Fruit fly (Drosophila melanogaster) whole organism, embryonic: ENCODE results near the gene CG4770.

ENCODE experiments used
- Adf1 ChIP-seq: fragments of 200-800 bp; sonication (Bioruptor generic); IDR thresholded peaks from 2 replicates; pipeline ENCODE4 v1.3.6; 2022; ENCODE audit warnings: missing biosample characterization, missing genetic modification characterization
- Asciz ChIP-seq: fragments of 200-800 bp; sonication (Bioruptor generic); optimal IDR thresholded peaks from 2 replicates; lab custom pipeline; 2017; ENCODE audit warnings: missing biosample characterization, mild to moderate bottlenecking, missing genetic modification characterization, missing genetic modification reagents
- CG10366 ChIP-seq: fragments of 200-800 bp; sonication (Bioruptor generic); IDR thresholded peaks from 2 replicates; pipeline ENCODE4 v1.3.6; 2022; ENCODE audit warnings: missing biosample characterization, missing genetic modification characterization
- CG10462 ChIP-seq: fragments of 200-800 bp; sonication (Bioruptor generic); optimal IDR thresholded peaks from 2 replicates; lab custom pipeline; 2016; ENCODE audit warnings: missing biosample characterization, missing genetic modification characterization
- CG11456 ChIP-seq: fragments of 200-800 bp; sonication (Bioruptor generic); IDR thresholded peaks from 3 replicates; pipeline ENCODE4 v1.3.6; 2022; ENCODE audit warnings: missing biosample characterization, missing genetic modification characterization
- CG12236 ChIP-seq: fragments of 200-800 bp; sonication (Bioruptor generic); optimal IDR thresholded peaks from 2 replicates; lab custom pipeline; 2016; ENCODE audit warnings: missing biosample characterization, missing genetic modification characterization
- CG14050 ChIP-seq: fragments of 200-800 bp; sonication (Bioruptor generic); IDR thresholded peaks from 3 replicates; pipeline ENCODE4 v1.3.6; 2022; ENCODE audit warnings: missing biosample characterization, missing genetic modification characterization
- CG14667 ChIP-seq: fragments of 200-800 bp; sonication (Bioruptor generic); IDR thresholded peaks from 2 replicates; pipeline ENCODE4 v1.3.6; 2022; ENCODE audit warnings: missing biosample characterization, missing genetic modification characterization
- CG14710 ChIP-seq: fragments of 200-800 bp; sonication (Bioruptor generic); optimal IDR thresholded peaks from 3 replicates; lab custom pipeline; 2019; ENCODE audit warnings: missing biosample characterization, mild to moderate bottlenecking, missing genetic modification characterization, moderate library complexity
- CG17612 ChIP-seq: fragments of 200-800 bp; sonication (Bioruptor generic); IDR thresholded peaks from 2 replicates; pipeline ENCODE4 v1.3.6; 2022; ENCODE audit warnings: missing biosample characterization, missing genetic modification characterization
- CG17829 ChIP-seq: fragments of 200-800 bp; optimal IDR thresholded peaks from 2 replicates; lab custom pipeline; 2019; ENCODE audit warnings: missing biosample characterization, mild to moderate bottlenecking, missing genetic modification characterization, moderate library complexity
- CG2116 ChIP-seq: fragments of 200-800 bp; sonication (Bioruptor generic); optimal IDR thresholded peaks from 3 replicates; lab custom pipeline; 2018; ENCODE audit warnings: missing biosample characterization, mild to moderate bottlenecking, missing genetic modification characterization
- CG30431 ChIP-seq: fragments of 200-800 bp; sonication (Bioruptor generic); optimal IDR thresholded peaks from 2 replicates; lab custom pipeline; 2017; ENCODE audit warnings: missing biosample characterization, missing genetic modification characterization
- CG31441 ChIP-seq: fragments of 200-800 bp; sonication (Bioruptor generic); IDR thresholded peaks from 2 replicates; pipeline ENCODE4 v1.3.6; 2022; ENCODE audit warnings: missing biosample characterization, missing genetic modification characterization
- CG3838 ChIP-seq: fragments of 200-800 bp; sonication (Bioruptor generic); optimal IDR thresholded peaks from 3 replicates; lab custom pipeline; 2016; ENCODE audit warnings: missing biosample characterization, missing genetic modification characterization
- CG5953 ChIP-seq: fragments of 200-800 bp; sonication (Bioruptor generic); IDR thresholded peaks from 2 replicates; pipeline ENCODE4 v1.3.6; 2022; ENCODE audit warnings: missing biosample characterization, missing genetic modification characterization
- CG6175 ChIP-seq: fragments of 200-800 bp; sonication (Bioruptor generic); IDR thresholded peaks from 3 replicates; pipeline ENCODE4 v1.3.6; 2022; ENCODE audit warnings: missing biosample characterization, missing genetic modification characterization
- CG6854 ChIP-seq: fragments of 200-800 bp; sonication (Bioruptor generic); optimal IDR thresholded peaks from 3 replicates; lab custom pipeline; 2017; ENCODE audit warnings: missing biosample characterization, mild to moderate bottlenecking, missing genetic modification characterization
- CG9797 ChIP-seq: fragments of 200-800 bp; sonication (Bioruptor generic); optimal IDR thresholded peaks from 3 replicates; lab custom pipeline; 2018; ENCODE audit warnings: missing biosample characterization, mild to moderate bottlenecking, missing genetic modification characterization
- D ChIP-seq, 2 experiments: fragments of 200-800 bp in 1 of 2; fragments of >200 bp in 1 of 2; sonication (Bioruptor generic) in 1 of 2; optimal IDR thresholded peaks; 2 replicates in 1 of 2; 3 replicates in 1 of 2; lab custom pipeline; 2017; ENCODE audit warnings: mild to moderate bottlenecking in 1 of 2, missing biosample characterization in 1 of 2, missing genetic modification characterization in 1 of 2, missing genetic modification reagents in 1 of 2
- Dad ChIP-seq: fragments of 200-800 bp; sonication (Bioruptor generic); optimal IDR thresholded peaks from 3 replicates; lab custom pipeline; 2016; ENCODE audit warnings: missing biosample characterization, missing genetic modification characterization
- Dfd ChIP-seq, 2 experiments: fragments of >200 bp; optimal IDR thresholded peaks; 2 replicates each; lab custom pipeline; 2017; ENCODE audit warnings: missing biosample characterization in 2 of 2, missing genetic modification characterization in 2 of 2
- Drgx ChIP-seq: fragments of 200-800 bp; sonication (Bioruptor generic); IDR thresholded peaks from 2 replicates; pipeline ENCODE4 v1.3.6; 2022; ENCODE audit warnings: missing biosample characterization, missing genetic modification characterization
- Fer3 ChIP-seq: fragments of 200-800 bp; sonication (Bioruptor generic); optimal IDR thresholded peaks from 2 replicates; lab custom pipeline; 2018; ENCODE audit warnings: missing biosample characterization, mild to moderate bottlenecking, missing genetic modification characterization, moderate library complexity
- Jarid2 ChIP-seq: fragments of 200-800 bp; sonication (Bioruptor generic); optimal IDR thresholded peaks from 3 replicates; lab custom pipeline; 2017; ENCODE audit warnings: mild to moderate bottlenecking, missing biosample characterization, missing genetic modification reagents, missing genetic modification characterization
- NC2α ChIP-seq: fragments of 200-800 bp; sonication (Bioruptor generic); optimal IDR thresholded peaks from 2 replicates; lab custom pipeline; 2016; ENCODE audit warnings: missing biosample characterization, missing genetic modification characterization
- Nf-YA ChIP-seq: fragments of 200-800 bp; sonication (Bioruptor generic); IDR thresholded peaks from 2 replicates; pipeline ENCODE4 v1.3.6; 2022; ENCODE audit warnings: missing biosample characterization, missing genetic modification characterization
- Nf-YB ChIP-seq: fragments of 200-800 bp; sonication (Bioruptor generic); optimal IDR thresholded peaks from 3 replicates; lab custom pipeline; 2019; ENCODE audit warnings: missing biosample characterization, mild to moderate bottlenecking, missing genetic modification characterization, moderate library complexity
- Optix ChIP-seq: fragments of 200-800 bp; sonication (Bioruptor generic); IDR thresholded peaks from 3 replicates; pipeline ENCODE4 v1.3.6; 2022; ENCODE audit warnings: missing biosample characterization, missing genetic modification characterization
- Poxn ChIP-seq: fragments of 200-800 bp; sonication (Bioruptor generic); IDR thresholded peaks from 2 replicates; pipeline ENCODE4 v1.3.6; 2022; ENCODE audit warnings: missing biosample characterization, missing genetic modification characterization
- Sin3A ChIP-seq: fragments of >200 bp; optimal IDR thresholded peaks from 2 replicates; lab custom pipeline; 2018
- Sry-δ ChIP-seq: fragments of 200-800 bp; sonication (Bioruptor generic); optimal IDR thresholded peaks from 2 replicates; lab custom pipeline; 2016; ENCODE audit warnings: missing biosample characterization, missing genetic modification characterization
- ap ChIP-seq: fragments of 200-800 bp; sonication (Bioruptor generic); IDR thresholded peaks from 2 replicates; pipeline ENCODE4 v1.3.6; 2022; ENCODE audit warnings: missing biosample characterization, missing genetic modification characterization
- bbx ChIP-seq: fragments of 200-800 bp; sonication (Bioruptor generic); IDR thresholded peaks from 2 replicates; pipeline ENCODE4 v1.3.6; 2022; ENCODE audit warnings: missing biosample characterization, missing genetic modification characterization; ENCODE audit not compliant: partially characterized antibody
- bowl ChIP-seq: fragments of 200-800 bp; sonication (Bioruptor generic); IDR thresholded peaks from 2 replicates; pipeline ENCODE4 v1.3.6; 2022; ENCODE audit warnings: missing biosample characterization, missing genetic modification characterization
- corto ChIP-seq: fragments of 200-800 bp; sonication (Bioruptor generic); optimal IDR thresholded peaks from 2 replicates; lab custom pipeline; 2016; ENCODE audit warnings: missing biosample characterization, mild to moderate bottlenecking, missing genetic modification characterization, moderate library complexity
- dysf ChIP-seq: fragments of 200-800 bp; sonication (Bioruptor generic); IDR thresholded peaks from 3 replicates; pipeline ENCODE4 v1.3.6; 2022; ENCODE audit warnings: missing biosample characterization, missing genetic modification characterization
- exex ChIP-seq: fragments of 200-800 bp; sonication (Bioruptor generic); optimal IDR thresholded peaks from 4 replicates; lab custom pipeline; 2018; ENCODE audit warnings: missing biosample characterization, mild to moderate bottlenecking, missing genetic modification characterization, moderate library complexity
- jing ChIP-seq: fragments of 200-800 bp; sonication (Bioruptor generic); optimal IDR thresholded peaks from 2 replicates; lab custom pipeline; 2018; ENCODE audit warnings: missing biosample characterization, mild to moderate bottlenecking, missing genetic modification characterization
- maf-S ChIP-seq: fragments of 200-800 bp; sonication (Bioruptor generic); optimal IDR thresholded peaks from 2 replicates; lab custom pipeline; 2016; ENCODE audit warnings: missing biosample characterization, missing genetic modification characterization
- mam ChIP-seq: fragments of 200-800 bp; sonication (Bioruptor generic); optimal IDR thresholded peaks from 3 replicates; lab custom pipeline; 2016; ENCODE audit warnings: missing biosample characterization, missing genetic modification characterization
- nmo ChIP-seq: fragments of 200-800 bp; sonication (Bioruptor generic); optimal IDR thresholded peaks from 2 replicates; lab custom pipeline; 2018; ENCODE audit warnings: missing biosample characterization, mild to moderate bottlenecking, missing genetic modification characterization, moderate library complexity
- pan ChIP-seq, 4 experiments: fragments of >200 bp in 3 of 4; fragments of 200-800 bp in 1 of 4; sonication (Bioruptor generic) in 1 of 4; optimal IDR thresholded peaks in 3 of 4; IDR thresholded peaks in 1 of 4; 2 replicates each; pipeline versions ENCODE4 v1.3.6 to Lab custom; 2017 to 2022; ENCODE audit warnings: missing biosample characterization in 2 of 4, missing genetic modification characterization in 2 of 4, mixed read lengths in 1 of 4
- phol ChIP-seq: fragments of 200-800 bp; sonication (Bioruptor generic); optimal IDR thresholded peaks from 3 replicates; lab custom pipeline; 2018; ENCODE audit warnings: missing biosample characterization, mild to moderate bottlenecking, missing genetic modification characterization, moderate library complexity
- pnt ChIP-seq: fragments of 200-800 bp; sonication (Bioruptor generic); optimal IDR thresholded peaks from 3 replicates; lab custom pipeline; 2016; ENCODE audit warnings: missing biosample characterization, missing genetic modification characterization
- sd ChIP-seq: fragments of 200-800 bp; sonication (Bioruptor generic); optimal IDR thresholded peaks from 3 replicates; lab custom pipeline; 2018; ENCODE audit warnings: missing biosample characterization, mild to moderate bottlenecking, missing genetic modification characterization, moderate library complexity
- sens-2 ChIP-seq: fragments of 200-800 bp; sonication (Bioruptor generic); IDR thresholded peaks from 2 replicates; pipeline ENCODE4 v1.3.6; 2022; ENCODE audit warnings: missing biosample characterization, missing genetic modification characterization
- vfl ChIP-seq: fragments of 200-800 bp; sonication (Bioruptor generic); optimal IDR thresholded peaks from 2 replicates; lab custom pipeline; 2016; ENCODE audit warnings: missing biosample characterization, missing genetic modification characterization
- zen2 ChIP-seq: fragments of 200-800 bp; sonication (Bioruptor generic); IDR thresholded peaks from 3 replicates; pipeline ENCODE4 v1.3.6; 2022; ENCODE audit warnings: missing biosample characterization, missing genetic modification characterization; ENCODE audit not compliant: partially characterized antibody

CG4770 gene

DNA sequence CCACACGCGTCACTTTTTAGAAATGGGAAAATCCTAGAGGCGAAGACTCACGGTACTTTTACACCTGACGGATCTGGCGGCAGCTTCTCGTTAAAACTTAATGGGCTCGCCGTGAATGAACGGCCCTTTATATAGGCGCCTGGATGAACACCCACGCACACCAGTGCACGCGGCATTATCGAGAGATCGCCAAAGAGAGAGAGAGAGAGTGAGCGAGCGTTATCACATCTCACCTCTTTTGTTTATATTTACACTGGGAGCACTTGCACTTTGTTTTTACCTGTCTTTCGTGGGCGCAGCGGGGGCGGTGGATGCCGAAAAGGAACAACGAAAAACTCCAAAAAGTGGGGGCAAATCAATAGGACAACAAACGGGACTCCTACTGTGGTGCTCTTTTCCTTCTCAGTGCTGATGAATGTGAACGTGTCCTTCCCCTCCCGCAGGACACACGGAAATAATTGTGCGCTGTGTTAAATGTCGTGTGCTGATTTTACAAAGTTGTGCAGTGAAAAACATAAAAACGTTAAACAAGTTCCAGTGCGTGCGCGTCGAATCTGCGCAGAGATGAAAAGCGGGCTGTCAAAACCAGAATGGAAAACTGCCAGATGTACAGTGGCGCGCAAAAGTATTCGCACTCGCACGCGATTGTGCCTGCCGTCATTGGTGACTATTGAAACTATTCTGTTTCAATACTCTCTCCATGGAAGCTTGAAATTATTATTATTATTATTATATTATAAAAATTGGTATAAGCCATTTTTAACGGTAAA lies 43.0 kb upstream of the CG4770 start, which contains the start of gene Mrp5 (continued):
- TF ChIP-seq Fer3 (tag; lab: Kevin White, UChicago) (peak; percentile 15), Sin3A (lab: Kevin White, UChicago) (no peak), D (optimal IDR thresholded peaks at IDR 0.05; lab: Kevin White, UChicago) (no peak), D (GFP tag; optimal IDR thresholded peaks at IDR 0.05; lab: Kevin White, UChicago) (peak; percentile 25), Adf1 (GFP tag; lab: Robert Waterston, UW) (no peak), zen2 (GFP tag; lab: Robert Waterston, UW) (no peak), Sry-δ (GFP tag; lab: Kevin White, UChicago) (no peak), CG10366 (GFP tag; lab: Robert Waterston, UW) (peak; percentile 69), Jarid2 (GFP tag; lab: Kevin White, UChicago) (peak; percentile 52), CG14710 (tag; lab: Kevin White, UChicago) (no peak), sd (tag; lab: Kevin White, UChicago) (no peak), Optix (GFP tag; lab: Robert Waterston, UW) (peak; percentile 61; the same call in 2 of the 3 replicates), CG2116 (GFP tag; lab: Kevin White, UChicago) (no peak), Nf-YB (peak; percentile 4), vfl (GFP tag; lab: Kevin White, UChicago) (no peak), CG17612 (no peak), Asciz (no peak), CG6854 (peak; percentile 12), pan (optimal IDR thresholded peaks at IDR 0.05; lab: Kevin White, UChicago) (no peak), pan (GFP tag; optimal IDR thresholded peaks at IDR 0.05 in 1 of 2, IDR thresholded peaks at IDR 0.05 in 1 of 2) (peak in 1 of 2 experiments; percentile 62), sens-2 (0 out of 2 replicates have a peak, but pooled peaks have one; percentile 34), CG9797 (GFP tag; lab: Kevin White, UChicago) (no peak), ap (GFP tag; lab: Robert Waterston, UW) (peak; percentile 28; the same call in 1 of the 2 replicates), CG14667 (GFP tag; lab: Robert Waterston, UW) (0 out of 2 replicates have a peak, but pooled peaks have one; percentile 16), Nf-YA (0 out of 2 replicates have a peak, but pooled peaks have one; percentile 37), bbx (peak; percentile 34; the same call in 1 of the 2 replicates), bowl (GFP tag; lab: Robert Waterston, UW) (no peak), Poxn (GFP tag; lab: Robert Waterston, UW) (no peak), mam (peak; percentile 15), Drgx (peak; percentile 55), CG3838 (GFP tag; lab: Kevin White, UChicago) (no peak), maf-S (GFP tag; lab: Kevin White, UChicago) (no peak), exex (tag; lab: Kevin White, UChicago) (peak; percentile 10), CG17829 (peak; percentile 20), NC2α (GFP tag; lab: Kevin White, UChicago) (no peak), CG12236 (GFP tag; lab: Kevin White, UChicago) (no peak), nmo (GFP tag; lab: Kevin White, UChicago) (peak; percentile 41), CG6175 (no peak), phol (tag; lab: Kevin White, UChicago) (peak; percentile 36), CG10462 (no peak), CG5953 (GFP tag; lab: Robert Waterston, UW) (peak; percentile 62), pnt (GFP tag; lab: Kevin White, UChicago) (no peak), dysf (peak; percentile 52; the same call in 1 of the 3 replicates), CG14050 (peak; percentile 18; the same call in 1 of the 3 replicates), CG31441 (GFP tag; lab: Robert Waterston, UW) (peak; percentile 39), corto (GFP tag; lab: Kevin White, UChicago) (no peak), Dad (GFP tag; lab: Kevin White, UChicago) (no peak), jing (GFP tag; lab: Kevin White, UChicago) (no peak), CG30431 (peak; percentile 7), CG11456 (peak; percentile 80), Dfd (GFP tag; optimal IDR thresholded peaks at IDR 0.05; lab: Kevin White, UChicago) (no peak)
